Worm (Caenorhabditis elegans) whole organism, L4 larva: ENCODE measurements around the gene Y49F6B.20.
"Not testable (repeated sequence)": the region's sequence is repeated elsewhere in the genome, so short reads cannot be mapped to it uniquely, and the experiment has no call there.

Experiments used
- F10B5.3 ChIP-seq: sonication (generic microtip); optimal IDR thresholded peaks from 2 replicates; lab custom pipeline; 2016; ENCODE audit warnings: mild to moderate bottlenecking, missing genetic modification characterization, missing compliant biosample characterization
- Y105C5A.15 ChIP-seq: fragments of 200-800 bp; sonication (Bioruptor generic); IDR thresholded peaks from 2 replicates; pipeline ENCODE4 v1.3.6; 2022; ENCODE audit warnings: missing genetic modification characterization, missing compliant biosample characterization
- Y75B8A.6 ChIP-seq: fragments of 200-800 bp; sonication (Bioruptor generic); IDR thresholded peaks from 2 replicates; pipeline ENCODE4 v1.3.6; 2022; ENCODE audit warnings: missing genetic modification reagents, missing genetic modification characterization, missing compliant biosample characterization
- ZK337.2 ChIP-seq: fragments of 200-800 bp; sonication (Bioruptor generic); IDR thresholded peaks from 2 replicates; pipeline ENCODE4 v1.3.6; 2022; ENCODE audit warnings: missing genetic modification reagents, missing genetic modification characterization, missing compliant biosample characterization
- ZK546.5 ChIP-seq, 2 experiments: sonication (generic microtip); optimal IDR thresholded peaks; 2 replicates each; lab custom pipeline; 2017; ENCODE audit warnings: missing biosample characterization in 2 of 2, missing genetic modification characterization in 2 of 2
- aha-1 ChIP-seq: fragments of 150-350 bp; peaks from one replicate; lab custom pipeline; 2014; ENCODE audit warnings: missing biosample characterization, missing genetic modification characterization
- ama-1 ChIP-seq: fragments of 150-350 bp; optimal IDR thresholded peaks from 2 replicates; lab custom pipeline; 2014; ENCODE audit warnings: inconsistent platforms, mixed read lengths
- ceh-32 ChIP-seq: sonication (generic microtip); optimal IDR thresholded peaks from 2 replicates; lab custom pipeline; 2016; ENCODE audit warnings: mild to moderate bottlenecking, missing genetic modification characterization, missing compliant biosample characterization; ENCODE audit not compliant: poor library complexity
- ceh-44 ChIP-seq: fragments of 200-800 bp; sonication (Bioruptor generic); IDR thresholded peaks from 2 replicates; pipeline ENCODE4 v1.3.6; 2022; ENCODE audit warnings: missing genetic modification reagents, missing genetic modification characterization, missing compliant biosample characterization
- ces-1 ChIP-seq: fragments of 150-350 bp; sonication (generic microtip); optimal IDR thresholded peaks from 4 replicates; lab custom pipeline; 2014; ENCODE audit warnings: missing biosample characterization, missing genetic modification reagents, missing genetic modification characterization
- ctbp-1 ChIP-seq: fragments of 200-800 bp; sonication (Bioruptor generic); IDR thresholded peaks from 2 replicates; pipeline ENCODE4 v1.3.6; 2022; ENCODE audit warnings: missing genetic modification reagents, missing genetic modification characterization, missing compliant biosample characterization
- daf-12 ChIP-seq: fragments of 150-350 bp; optimal IDR thresholded peaks from 2 replicates; lab custom pipeline; 2014; ENCODE audit warnings: missing biosample characterization, missing genetic modification reagents, missing genetic modification characterization
- daf-16 ChIP-seq, 3 experiments: sonication (generic microtip); optimal IDR thresholded peaks; 2 replicates each; lab custom pipeline; 2016 to 2017; ENCODE audit warnings: missing genetic modification characterization in 3 of 3, missing genetic modification reagents in 3 of 3, mild to moderate bottlenecking in 2 of 3, missing compliant biosample characterization in 2 of 3, missing biosample characterization in 1 of 3, moderate library complexity in 1 of 3
- daf-8 ChIP-seq: fragments of 200-800 bp; sonication (Bioruptor generic); IDR thresholded peaks from 2 replicates; pipeline ENCODE4 v1.3.6; 2022; ENCODE audit warnings: missing genetic modification characterization, missing compliant biosample characterization
- dmd-6 ChIP-seq: fragments of 200-800 bp; sonication (Bioruptor generic); IDR thresholded peaks from 2 replicates; pipeline ENCODE4 v1.3.6; 2022; ENCODE audit warnings: missing genetic modification reagents, missing genetic modification characterization, missing compliant biosample characterization
- dmd-9 ChIP-seq: fragments of 200-800 bp; sonication (Bioruptor generic); IDR thresholded peaks from 2 replicates; pipeline ENCODE4 v1.3.6; 2022; ENCODE audit warnings: missing genetic modification reagents, missing genetic modification characterization, missing compliant biosample characterization
- dve-1 ChIP-seq: sonication (generic microtip); optimal IDR thresholded peaks from 2 replicates; lab custom pipeline; 2017; ENCODE audit warnings: antibody characterized with exemption, mild to moderate bottlenecking, missing genetic modification characterization, missing compliant biosample characterization; ENCODE audit not compliant: insufficient read depth
- gei-8 ChIP-seq: fragments of 200-800 bp; sonication (Bioruptor generic); optimal IDR thresholded peaks from 2 replicates; lab custom pipeline; 2018; ENCODE audit warnings: mild to moderate bottlenecking, missing genetic modification characterization, missing compliant biosample characterization
- hif-1 ChIP-seq, 2 experiments: sonication (generic microtip); optimal IDR thresholded peaks; 2 replicates each; lab custom pipeline; 2016 to 2017; ENCODE audit warnings: missing compliant biosample characterization in 2 of 2, missing genetic modification characterization in 2 of 2, missing genetic modification reagents in 2 of 2, missing genotype in 2 of 2, mild to moderate bottlenecking in 1 of 2
- hlh-30 ChIP-seq: sonication (generic microtip); optimal IDR thresholded peaks from 2 replicates; lab custom pipeline; 2017; ENCODE audit warnings: antibody characterized with exemption, mild to moderate bottlenecking, missing genetic modification characterization, missing compliant biosample characterization; ENCODE audit not compliant: insufficient read depth
- jun-1 ChIP-seq: fragments of 150-350 bp; optimal IDR thresholded peaks from 2 replicates; lab custom pipeline; 2014; ENCODE audit warnings: missing biosample characterization, missing genetic modification reagents, missing genetic modification characterization
- madf-5 ChIP-seq, 2 experiments: fragments of 200-800 bp; sonication (Bioruptor generic); IDR thresholded peaks; 2 replicates each; pipeline ENCODE4 v1.3.6; 2022; ENCODE audit warnings: missing compliant biosample characterization in 2 of 2, missing genetic modification characterization in 2 of 2
- mdt-29 ChIP-seq: fragments of 200-800 bp; sonication (Bioruptor generic); IDR thresholded peaks from 2 replicates; pipeline ENCODE4 v1.3.6; 2022; ENCODE audit warnings: missing genetic modification reagents, missing genetic modification characterization, missing compliant biosample characterization
- mep-1 ChIP-seq: fragments of 150-350 bp; sonication (generic microtip); optimal IDR thresholded peaks from 3 replicates; lab custom pipeline; 2014; ENCODE audit warnings: missing biosample characterization, missing genetic modification characterization
- mxl-3 ChIP-seq: fragments of 200-800 bp; sonication (Bioruptor generic); optimal IDR thresholded peaks from 2 replicates; lab custom pipeline; 2018; ENCODE audit warnings: mild to moderate bottlenecking, missing genetic modification characterization, missing compliant biosample characterization
- nhr-237 ChIP-seq: sonication (generic microtip); optimal IDR thresholded peaks from 2 replicates; lab custom pipeline; 2017; ENCODE audit warnings: missing biosample characterization, missing genetic modification characterization
- nhr-28 ChIP-seq: fragments of 150-350 bp; optimal IDR thresholded peaks from 2 replicates; lab custom pipeline; 2014; ENCODE audit warnings: missing biosample characterization, missing genetic modification characterization
- nhr-77 ChIP-seq: fragments of 150-350 bp; optimal IDR thresholded peaks from 2 replicates; lab custom pipeline; 2014; ENCODE audit warnings: missing biosample characterization, missing genetic modification characterization
- pha-4 ChIP-seq, 2 experiments: fragments of 150-350 bp in 1 of 2; fragments of 200-800 bp in 1 of 2; sonication (Bioruptor generic) in 1 of 2; IDR thresholded peaks in 1 of 2; optimal IDR thresholded peaks in 1 of 2; 2 replicates each; pipeline versions ENCODE4 v1.3.6 to Lab custom; 2014 to 2022; ENCODE audit warnings: missing genetic modification characterization in 2 of 2, missing genetic modification reagents in 2 of 2, missing biosample characterization in 1 of 2, missing compliant biosample characterization in 1 of 2
- php-3 ChIP-seq: fragments of 200-800 bp; sonication (Bioruptor generic); IDR thresholded peaks from 2 replicates; pipeline ENCODE4 v1.3.6; 2022; ENCODE audit warnings: missing genetic modification reagents, missing genetic modification characterization, missing compliant biosample characterization
- set-16 ChIP-seq: fragments of 200-800 bp; sonication (Bioruptor generic); IDR thresholded peaks from 2 replicates; pipeline ENCODE4 v1.3.6; 2022; ENCODE audit warnings: missing genetic modification reagents, missing genetic modification characterization, missing compliant biosample characterization
- snpc-1.2 ChIP-seq: fragments of 200-800 bp; sonication (Bioruptor generic); IDR thresholded peaks from 2 replicates; pipeline ENCODE4 v1.3.6; 2022; ENCODE audit warnings: missing genetic modification reagents, missing genetic modification characterization, missing compliant biosample characterization
- spr-1 ChIP-seq: sonication (generic microtip); optimal IDR thresholded peaks from 2 replicates; lab custom pipeline; 2016; ENCODE audit warnings: mild to moderate bottlenecking, missing genetic modification characterization, missing compliant biosample characterization
- tag-97 ChIP-seq: fragments of 200-800 bp; sonication (Bioruptor generic); IDR thresholded peaks from 2 replicates; pipeline ENCODE4 v1.3.6; 2022; ENCODE audit warnings: missing genetic modification characterization, missing compliant biosample characterization
- zag-1 ChIP-seq: fragments of 150-350 bp; optimal IDR thresholded peaks from 2 replicates; lab custom pipeline; 2014; ENCODE audit warnings: missing biosample characterization, missing genetic modification characterization
- zfp-3 ChIP-seq: fragments of 200-800 bp; sonication (Bioruptor generic); conservative IDR thresholded peaks from 2 replicates; pipeline ENCODE4 v1.3.6; 2022; ENCODE audit warnings: missing genetic modification reagents, missing genetic modification characterization, missing compliant biosample characterization

The Y49F6B.20 gene

DNA sequence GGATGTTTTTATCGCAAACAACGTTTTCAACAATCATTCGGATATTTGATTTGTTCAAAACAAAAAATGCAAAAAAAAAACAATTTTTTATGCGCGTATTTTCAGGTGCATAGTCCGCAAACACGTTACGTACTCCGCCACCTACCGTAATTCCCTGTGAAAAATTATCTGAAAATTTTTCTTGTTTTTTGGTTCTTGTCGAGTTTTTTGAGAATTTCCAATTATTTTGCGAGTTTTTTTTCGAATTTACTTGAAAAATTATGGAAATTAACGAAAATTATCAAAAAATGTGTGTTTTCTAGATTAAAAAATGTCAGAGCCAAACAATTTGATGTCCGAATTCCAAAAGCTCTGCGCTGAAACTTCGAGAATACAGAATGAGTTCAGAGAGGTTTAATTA lies 18.0 kb downstream of the Y49F6B.20 start, which contains the start of gene C16C8.12:
Gene C16C8.12, plus strand, starts transcription at position 301 of the 400 bp plus-strand sequence.
- no peak for TF ChIP-seq daf-12
- TF ChIP-seq tag-97, result no peak
- no peak for TF ChIP-seq php-3 (GFP tag; lab: Robert Waterston, UW)
- TF ChIP-seq ZK337.2 (GFP tag; lab: Robert Waterston, UW), result no peak
- TF ChIP-seq dmd-6 (GFP tag; lab: Robert Waterston, UW), result no peak
- no peak for TF ChIP-seq F10B5.3
- no peak for TF ChIP-seq mep-1 (tag; lab: Kevin White, UChicago)
- no peak for TF ChIP-seq mxl-3 (GFP tag; lab: Kevin White, UChicago)
- TF ChIP-seq nhr-237 (tag; lab: Kevin White, UChicago), result no peak
- no peak for TF ChIP-seq spr-1
- no peak for TF ChIP-seq Y105C5A.15 (GFP tag; lab: Robert Waterston, UW)
- no peak for TF ChIP-seq nhr-77 (tag; lab: Kevin White, UChicago)

- not testable (repeated sequence) for TF ChIP-seq mxl-3 (GFP tag; lab: Kevin White, UChicago); set-16; nhr-237 (tag; lab: Kevin White, UChicago)
- TF ChIP-seq, all 104 proteins: peak for 0; not testable (repeated sequence) for 104
Measured at ce11 chrII:3449514-3449913, 20.9 kb downstream of the Y49F6B.20 start, which contains the start of gene C16C8.14. Gene C16C8.14, plus strand, starts transcription at chrII:3449814.

ce11 chrII:3448776-3449280 lies 21.6 kb downstream of the Y49F6B.20 start, which contains the start of gene C16C8.25:
Gene C16C8.25, plus strand, starts transcription at chrII:3449230.
- TF ChIP-seq daf-12, result no peak
- no peak for TF ChIP-seq dmd-9
- no peak for TF ChIP-seq daf-16 (GFP tag; optimal IDR thresholded peaks at IDR 0.05; lab: Kevin White, UChicago)
- TF ChIP-seq daf-16 (tag; optimal IDR thresholded peaks at IDR 0.05; lab: Kevin White, UChicago), result no peak
- TF ChIP-seq ceh-32 (tag; lab: Kevin White, UChicago), result no peak
- no peak for TF ChIP-seq madf-5 (GFP tag; IDR thresholded peaks at IDR 0.05; lab: Robert Waterston, UW)
- no peak for TF ChIP-seq hif-1 (tag; optimal IDR thresholded peaks at IDR 0.05; lab: Kevin White, UChicago)
- no peak for TF ChIP-seq jun-1
- no peak for TF ChIP-seq ces-1
- no peak for TF ChIP-seq hlh-30 (tag; lab: Kevin White, UChicago)
- TF ChIP-seq dve-1, result no peak
- TF ChIP-seq nhr-28 (tag; lab: Kevin White, UChicago), result no peak
- TF ChIP-seq mdt-29 (GFP tag; lab: Robert Waterston, UW), result no peak
- TF ChIP-seq ZK546.5 (tag; optimal IDR thresholded peaks at IDR 0.05; lab: Kevin White, UChicago), result no peak
- TF ChIP-seq ama-1, result no peak
- TF ChIP-seq ceh-44 (GFP tag; lab: Robert Waterston, UW), result no peak
- no peak for TF ChIP-seq zag-1 (tag; lab: Kevin White, UChicago)
- TF ChIP-seq zfp-3, result no peak
- TF ChIP-seq gei-8, result no peak

DNA sequence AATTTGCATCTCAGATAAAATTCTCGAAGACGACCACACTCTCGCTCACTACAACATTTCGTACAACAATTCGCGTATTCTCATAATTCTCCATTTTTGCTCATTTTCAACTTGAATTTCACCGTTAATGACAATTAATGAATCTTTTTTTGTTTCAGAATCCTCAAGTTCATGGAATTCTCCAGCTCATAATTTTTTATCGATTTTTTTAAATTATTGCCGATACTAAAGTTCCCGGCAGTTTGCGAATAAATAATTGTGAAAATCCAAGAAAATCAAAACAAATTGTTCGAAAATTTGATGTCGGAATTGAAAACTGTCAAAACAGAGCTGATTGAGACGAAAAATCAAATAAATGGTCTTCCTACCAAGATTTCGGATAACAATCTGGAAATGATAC lies 22.5 kb downstream of the Y49F6B.20 start, which contains the start of gene C16C8.21:
Gene C16C8.21, plus strand, starts transcription at position 301 of the 400 bp plus-strand sequence.
- TF ChIP-seq F10B5.3, result no peak
- TF ChIP-seq Y75B8A.6 (GFP tag; lab: Robert Waterston, UW), result no peak
- TF ChIP-seq daf-8, result no peak
- TF ChIP-seq aha-1 (tag; lab: Kevin White, UChicago), result no peak
- no peak for TF ChIP-seq snpc-1.2 (GFP tag; lab: Robert Waterston, UW)
- no peak for TF ChIP-seq pha-4 (GFP tag; IDR thresholded peaks at IDR 0.05; lab: Robert Waterston, UW)
- no peak for TF ChIP-seq pha-4 (tag; optimal IDR thresholded peaks at IDR 0.05; lab: Kevin White, UChicago)
- TF ChIP-seq ctbp-1, result no peak
